Fruit fly (Drosophila melanogaster): Measurements from ENCODE around the gene CG3638.

CG3638 gene

dm6 chrX:1277528-1277883 lies 41.0 kb upstream of the CG3638 start:
- TF ChIP-seq Pif1B (GFP tag; optimal IDR thresholded peaks at IDR 0.05) (no peak), fd96Ca (GFP tag; IDR thresholded peaks at IDR 0.05) (no peak)

- TF ChIP-seq CG10348 (GFP tag; IDR thresholded peaks at IDR 0.05) (peak; percentile 95), CG8301 (tag; optimal IDR thresholded peaks at IDR 0.05) (peak; percentile 95), CG9948 (tag; optimal IDR thresholded peaks at IDR 0.05) (peak; percentile 85), gl (tag; optimal IDR thresholded peaks at IDR 0.05) (peak; percentile 73), Snoo (tag; optimal IDR thresholded peaks at IDR 0.05) (peak; percentile 94), rn (GFP tag; IDR thresholded peaks at IDR 0.05) (peak; percentile 95), Ets98B (GFP tag; IDR thresholded peaks at IDR 0.05) (peak; percentile 98), CG12605 (GFP tag; IDR thresholded peaks at IDR 0.05) (peak; percentile 96), CG34367 (tag; optimal IDR thresholded peaks at IDR 0.05) (peak; percentile 88), CG14655 (GFP tag; optimal IDR thresholded peaks at IDR 0.05) (peak; percentile 94), CG8159 (tag; optimal IDR thresholded peaks at IDR 0.05) (peak; percentile 88), CG4496 (GFP tag; IDR thresholded peaks at IDR 0.05) (peak; percentile 99), D1 (tag; optimal IDR thresholded peaks at IDR 0.05) (peak; percentile 41), CG13204 (GFP tag; optimal IDR thresholded peaks at IDR 0.05) (peak; percentile 70), CG15710 (tag; optimal IDR thresholded peaks at IDR 0.05) (peak; percentile 86), Pif1A (GFP tag; optimal IDR thresholded peaks at IDR 0.05) (peak; percentile 95), EcR (GFP tag; optimal IDR thresholded peaks at IDR 0.05) (peak; percentile 53), fd96Ca (GFP tag; IDR thresholded peaks at IDR 0.05) (peak; percentile 99), Pif1B (GFP tag; optimal IDR thresholded peaks at IDR 0.05) (peak; percentile 91), CG17806 (tag; optimal IDR thresholded peaks at IDR 0.05) (peak; percentile 84), CG32121 (GFP tag; IDR thresholded peaks at IDR 0.05) (peak; percentile 99)
Measured at dm6 chrX:1276757-1277527, 40.5 kb upstream of the CG3638 start.

- no peak for TF ChIP-seq CG4496 (GFP tag; IDR thresholded peaks at IDR 0.05)
- no peak for TF ChIP-seq CG15710 (tag; optimal IDR thresholded peaks at IDR 0.05)
- TF ChIP-seq EcR (GFP tag; optimal IDR thresholded peaks at IDR 0.05): peak; percentile 67
- TF ChIP-seq CG12605 (GFP tag; IDR thresholded peaks at IDR 0.05): peak; percentile 19; the same call in 1 of the 2 replicates
- peak; percentile 5; the same call in 1 of the 3 replicates for TF ChIP-seq fd96Ca (GFP tag; IDR thresholded peaks at IDR 0.05)
- TF ChIP-seq CG14655 (GFP tag; optimal IDR thresholded peaks at IDR 0.05): no peak
- TF ChIP-seq rn (GFP tag; IDR thresholded peaks at IDR 0.05): no peak
- no peak for TF ChIP-seq Pif1A (GFP tag; optimal IDR thresholded peaks at IDR 0.05)
Measured at dm6 chrX:1276047-1276756, 39.7 kb upstream of the CG3638 start.

DNA sequence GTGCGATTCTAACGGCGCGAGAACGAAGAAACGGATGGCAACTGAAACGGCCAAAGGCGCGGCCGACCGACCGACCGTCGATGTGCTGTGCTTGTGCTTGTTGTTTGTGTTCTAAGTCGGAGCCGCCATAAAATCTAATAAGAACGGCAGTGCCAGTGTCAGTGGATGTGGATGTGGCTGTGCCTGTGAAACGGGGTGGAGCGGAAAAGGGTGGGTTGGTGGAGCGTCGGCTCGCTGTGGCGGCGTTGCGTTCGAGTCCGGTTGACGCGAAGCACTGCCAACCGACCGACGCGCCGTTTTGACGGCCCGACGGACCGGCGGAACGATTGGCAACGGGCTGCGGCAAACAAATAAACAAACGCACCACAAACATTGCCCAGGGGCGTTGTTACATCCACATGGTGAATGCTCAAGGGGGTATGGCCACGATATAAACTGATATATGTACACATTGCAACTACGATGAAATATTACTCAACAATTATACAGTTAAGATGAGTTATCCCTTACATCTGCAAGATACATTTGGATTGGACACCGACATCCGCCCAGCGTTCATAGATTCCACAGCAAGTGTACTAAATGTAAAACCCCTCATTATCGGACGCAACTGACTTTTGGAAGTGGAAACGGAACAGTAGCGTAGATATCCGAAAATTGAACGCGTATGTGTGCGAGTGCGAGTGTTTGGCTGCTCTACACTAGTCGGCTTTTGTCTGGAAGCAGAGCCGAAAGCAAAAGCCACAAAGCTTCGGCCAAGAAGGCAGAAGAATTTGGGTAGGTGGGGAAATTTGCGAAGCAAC lies 38.7 kb upstream of the CG3638 start, which contains the start of gene Atf3:
Gene Atf3, minus strand, starts transcription at position 267 of the 803 bp plus-strand sequence.
- TF ChIP-seq CG8301 (tag; optimal IDR thresholded peaks at IDR 0.05): peak; percentile 93
- TF ChIP-seq CG14655 (GFP tag; optimal IDR thresholded peaks at IDR 0.05): peak; percentile 90
- TF ChIP-seq CG17806 (tag; optimal IDR thresholded peaks at IDR 0.05): peak; percentile 81
- peak; percentile 97 for TF ChIP-seq CG10348 (GFP tag; IDR thresholded peaks at IDR 0.05)
- peak; percentile 86 for TF ChIP-seq CG12605 (GFP tag; IDR thresholded peaks at IDR 0.05)
- TF ChIP-seq Pif1A (GFP tag; optimal IDR thresholded peaks at IDR 0.05): peak; percentile 91
- peak; percentile 79 for TF ChIP-seq CG8159 (tag; optimal IDR thresholded peaks at IDR 0.05)
- TF ChIP-seq CG32121 (GFP tag; IDR thresholded peaks at IDR 0.05): peak; percentile 97
- TF ChIP-seq CG15710 (tag; optimal IDR thresholded peaks at IDR 0.05): peak; percentile 83
- TF ChIP-seq Snoo (tag; optimal IDR thresholded peaks at IDR 0.05): peak; percentile 80
- peak; percentile 91 for TF ChIP-seq rn (GFP tag; IDR thresholded peaks at IDR 0.05)
- peak; percentile 98 for TF ChIP-seq fd96Ca (GFP tag; IDR thresholded peaks at IDR 0.05)
- peak; percentile 82 for TF ChIP-seq Pif1B (GFP tag; optimal IDR thresholded peaks at IDR 0.05)
- TF ChIP-seq Ets98B (GFP tag; IDR thresholded peaks at IDR 0.05): peak; percentile 95
- TF ChIP-seq CG34367 (tag; optimal IDR thresholded peaks at IDR 0.05): peak; percentile 77
- peak; percentile 46 for TF ChIP-seq gl (tag; optimal IDR thresholded peaks at IDR 0.05)
- TF ChIP-seq D1 (tag; optimal IDR thresholded peaks at IDR 0.05): no peak
- TF ChIP-seq CG13204 (GFP tag; optimal IDR thresholded peaks at IDR 0.05): peak; percentile 12
- peak; percentile 98 for TF ChIP-seq CG4496 (GFP tag; IDR thresholded peaks at IDR 0.05)
- TF ChIP-seq EcR (GFP tag; optimal IDR thresholded peaks at IDR 0.05): no peak
- peak; percentile 85 for TF ChIP-seq CG9948 (tag; optimal IDR thresholded peaks at IDR 0.05)

- TF ChIP-seq EcR (GFP tag; optimal IDR thresholded peaks at IDR 0.05) (no peak), CG4496 (GFP tag; IDR thresholded peaks at IDR 0.05) (no peak), CG34367 (tag; optimal IDR thresholded peaks at IDR 0.05) (no peak), CG8301 (tag; optimal IDR thresholded peaks at IDR 0.05) (no peak), CG32121 (GFP tag; IDR thresholded peaks at IDR 0.05) (no peak), CG10348 (GFP tag; IDR thresholded peaks at IDR 0.05) (no peak), CG15710 (tag; optimal IDR thresholded peaks at IDR 0.05) (no peak), gl (tag; optimal IDR thresholded peaks at IDR 0.05) (no peak), Pif1B (GFP tag; optimal IDR thresholded peaks at IDR 0.05) (no peak), Pif1A (GFP tag; optimal IDR thresholded peaks at IDR 0.05) (no peak), CG17806 (tag; optimal IDR thresholded peaks at IDR 0.05) (no peak), fd96Ca (GFP tag; IDR thresholded peaks at IDR 0.05) (no peak), Snoo (tag; optimal IDR thresholded peaks at IDR 0.05) (no peak), Ets98B (GFP tag; IDR thresholded peaks at IDR 0.05) (no peak), CG8159 (tag; optimal IDR thresholded peaks at IDR 0.05) (no peak), rn (GFP tag; IDR thresholded peaks at IDR 0.05) (no peak), CG14655 (GFP tag; optimal IDR thresholded peaks at IDR 0.05) (no peak)
Measured at dm6 chrX:1272848-1273247, 36.4 kb upstream of the CG3638 start.
